Worm (Caenorhabditis elegans) whole organism, early embryonic: ENCODE results near the gene F46B6.2.

ENCODE experiments used
- B0310.2 ChIP-seq: sonication (generic microtip); optimal IDR thresholded peaks from 2 replicates; lab custom pipeline; 2016; ENCODE audit warnings: mild to moderate bottlenecking, missing genetic modification characterization, missing compliant biosample characterization
- F13C5.2 ChIP-seq: sonication (generic microtip); optimal IDR thresholded peaks from 2 replicates; lab custom pipeline; 2017; ENCODE audit warnings: mild to moderate bottlenecking, missing genetic modification characterization, inconsistent platforms, missing compliant biosample characterization
- aly-1 ChIP-seq: sonication (generic microtip); optimal IDR thresholded peaks from 2 replicates; lab custom pipeline; 2016; ENCODE audit warnings: missing genetic modification characterization, missing compliant biosample characterization
- ama-1 ChIP-seq: fragments of 150-350 bp; optimal IDR thresholded peaks from 2 replicates; lab custom pipeline; 2014
- ceh-13 ChIP-seq: fragments of 200-800 bp; sonication (Bioruptor generic); optimal IDR thresholded peaks from 2 replicates; lab custom pipeline; 2018; ENCODE audit warnings: mild to moderate bottlenecking, missing genetic modification characterization, missing compliant biosample characterization
- ceh-36 ChIP-seq: sonication (generic microtip); optimal IDR thresholded peaks from 2 replicates; lab custom pipeline; 2016; ENCODE audit warnings: missing genetic modification characterization, inconsistent platforms, missing compliant biosample characterization
- ets-7 ChIP-seq: sonication (generic microtip); optimal IDR thresholded peaks from 2 replicates; lab custom pipeline; 2016; ENCODE audit warnings: missing genotype, missing genetic modification characterization, missing compliant biosample characterization
- flt-1 ChIP-seq: fragments of 200-800 bp; sonication (Bioruptor generic); IDR thresholded peaks from 2 replicates; pipeline ENCODE4 v1.3.6; 2022; ENCODE audit warnings: missing genetic modification characterization, missing compliant biosample characterization
- hmbx-1 ChIP-seq: sonication (generic microtip); optimal IDR thresholded peaks from 2 replicates; lab custom pipeline; 2016; ENCODE audit warnings: mild to moderate bottlenecking, missing genetic modification characterization, missing compliant biosample characterization
- hmg-4 ChIP-seq: fragments of 200-800 bp; sonication (Bioruptor generic); optimal IDR thresholded peaks from 2 replicates; lab custom pipeline; 2018; ENCODE audit warnings: mild to moderate bottlenecking, missing genetic modification characterization, missing compliant biosample characterization
- hnd-1 ChIP-seq: sonication (generic microtip); optimal IDR thresholded peaks from 2 replicates; lab custom pipeline; 2016; ENCODE audit warnings: missing genetic modification characterization, missing compliant biosample characterization
- pes-1 ChIP-seq: fragments of 200-800 bp; sonication (Bioruptor generic); IDR thresholded peaks from 2 replicates; pipeline ENCODE4 v1.3.6; 2022; ENCODE audit warnings: missing genetic modification reagents, missing genetic modification characterization, missing compliant biosample characterization
- scrt-1 ChIP-seq: fragments of 200-800 bp; sonication (Bioruptor generic); IDR thresholded peaks from 2 replicates; pipeline ENCODE4 v1.3.6; 2022; ENCODE audit warnings: missing genetic modification characterization, missing compliant biosample characterization
- sea-1 ChIP-seq: fragments of 200-800 bp; sonication (Bioruptor generic); conservative IDR thresholded peaks from 2 replicates; pipeline ENCODE4 v1.3.6; 2022; ENCODE audit warnings: missing genetic modification characterization, missing compliant biosample characterization
- tbx-11 ChIP-seq: fragments of 200-800 bp; sonication (Bioruptor generic); IDR thresholded peaks from 2 replicates; pipeline ENCODE4 v1.3.6; 2022; ENCODE audit warnings: missing genetic modification characterization, missing compliant biosample characterization
- tbx-37 ChIP-seq: fragments of 200-800 bp; sonication (Bioruptor generic); conservative IDR thresholded peaks from 2 replicates; pipeline ENCODE4 v1.3.6; 2022; ENCODE audit warnings: missing genetic modification reagents, missing genetic modification characterization, missing compliant biosample characterization
- tra-4 ChIP-seq: sonication (generic microtip); optimal IDR thresholded peaks from 2 replicates; lab custom pipeline; 2017; ENCODE audit warnings: missing genetic modification characterization, missing compliant biosample characterization

The F46B6.2 gene

DNA sequence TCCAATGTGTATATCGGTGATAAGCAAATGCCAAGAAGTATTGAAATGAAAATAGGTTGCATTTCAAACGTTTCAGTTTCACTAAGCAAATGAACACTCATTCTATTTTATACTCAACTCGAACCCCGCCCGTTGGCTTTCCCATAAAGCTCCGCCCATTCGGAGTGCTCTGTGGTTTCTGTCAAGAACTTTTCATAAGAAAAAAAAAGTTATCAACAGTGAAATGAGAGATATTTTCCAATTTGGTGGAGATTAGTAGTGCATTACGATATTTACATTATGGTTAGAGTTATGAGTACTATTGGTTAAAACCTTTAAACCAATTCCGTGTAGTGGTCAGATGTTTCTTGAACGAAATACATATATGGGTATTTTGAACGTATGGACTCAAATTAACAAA lies 21.8 kb upstream of the F46B6.2 start, which contains the start of gene F58E6.4:
TSS of gene F58E6.4 (minus strand) at position 101 of the 400 bp plus-strand sequence.
- TF ChIP-seq hmbx-1 (tag; lab: Kevin White, UChicago) (no peak), aly-1 (no peak), tbx-11 (GFP tag; lab: Robert Waterston, UW) (no peak), hmg-4 (GFP tag; lab: Kevin White, UChicago) (no peak), hnd-1 (tag; lab: Kevin White, UChicago) (no peak), ceh-13 (GFP tag; lab: Kevin White, UChicago) (no peak), tra-4 (tag; lab: Kevin White, UChicago) (no peak), F13C5.2 (tag; lab: Kevin White, UChicago) (no peak), B0310.2 (no peak), ets-7 (no peak), ama-1 (lab: Kevin White, UChicago) (no peak)

DNA sequence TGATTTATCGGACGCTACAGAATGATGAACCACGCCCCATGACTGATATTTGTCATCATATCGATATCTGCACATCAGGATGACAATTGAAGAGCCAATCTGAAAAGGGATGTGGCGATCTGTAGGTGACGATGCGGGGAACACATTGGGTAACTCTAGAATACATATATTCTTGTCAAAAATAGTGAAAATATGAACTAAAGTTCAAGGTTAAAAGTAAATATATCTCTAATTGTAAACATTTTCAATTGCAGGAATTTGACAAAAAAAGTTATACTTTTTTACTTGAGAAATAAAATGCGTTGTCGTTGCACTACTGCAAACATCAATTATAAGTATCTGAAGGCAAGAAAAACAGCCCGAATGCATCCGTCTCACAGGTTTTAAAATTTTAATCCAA lies 19.2 kb upstream of the F46B6.2 start, which contains the start of gene F58E6.6:
TSS of gene F58E6.6 (minus strand) at position 101 of the 400 bp plus-strand sequence.
- TF ChIP-seq ceh-13 (GFP tag; lab: Kevin White, UChicago) (no peak), hmbx-1 (tag; lab: Kevin White, UChicago) (no peak), flt-1 (GFP tag; lab: Robert Waterston, UW) (no peak), scrt-1 (GFP tag; lab: Robert Waterston, UW) (no peak), B0310.2 (no peak), hnd-1 (tag; lab: Kevin White, UChicago) (no peak), sea-1 (GFP tag; lab: Robert Waterston, UW) (no peak), hmg-4 (GFP tag; lab: Kevin White, UChicago) (no peak), ceh-36 (no peak), aly-1 (no peak), tra-4 (tag; lab: Kevin White, UChicago) (no peak), ets-7 (no peak)

DNA sequence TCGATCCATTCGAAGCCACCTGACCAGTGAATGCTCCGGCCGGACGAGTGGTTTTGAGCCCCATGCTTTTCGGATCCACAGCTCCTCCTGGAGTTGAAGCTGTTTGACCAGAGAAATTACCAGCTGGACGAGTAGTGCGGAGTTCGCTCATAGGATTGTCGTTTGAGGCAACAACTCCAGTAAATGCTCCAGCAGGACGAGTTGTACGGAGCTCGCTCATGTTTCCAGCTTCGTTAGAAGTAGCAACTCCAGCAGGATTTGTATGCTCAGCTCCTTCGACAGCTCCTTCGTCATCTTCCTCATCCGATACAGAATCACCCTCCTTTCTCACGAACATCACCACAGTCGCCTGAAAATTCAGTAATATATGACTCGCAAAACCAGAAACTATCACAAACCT lies 18.5 kb upstream of the F46B6.2 start:
- no peak for TF ChIP-seq pes-1 (GFP tag; lab: Robert Waterston, UW)
- TF ChIP-seq sea-1 (GFP tag; lab: Robert Waterston, UW): no peak
- TF ChIP-seq hmg-4 (GFP tag; lab: Kevin White, UChicago): no peak
- TF ChIP-seq hmbx-1 (tag; lab: Kevin White, UChicago): no peak

DNA sequence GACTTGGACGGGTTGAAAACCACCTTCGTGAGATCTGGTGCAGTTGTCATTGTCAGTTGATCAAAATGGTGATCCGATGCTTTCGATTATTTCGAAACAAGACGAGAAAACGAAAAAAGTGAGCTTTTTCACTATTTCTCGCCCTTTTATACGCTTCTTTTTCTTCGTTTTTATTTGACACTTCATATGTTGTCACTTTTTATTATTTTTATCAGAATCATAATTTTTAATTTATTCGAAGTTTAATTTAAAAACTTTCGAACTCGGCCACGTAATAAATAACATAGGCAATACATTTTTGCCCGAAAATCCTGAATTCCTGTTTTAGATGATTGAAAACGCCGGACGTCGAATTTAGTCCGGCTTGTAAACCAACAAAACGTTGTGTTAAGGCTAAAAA lies 17.6 kb upstream of the F46B6.2 start, which contains the start of gene F58E6.5:
TSS of gene F58E6.5 (minus strand) at position 101 of the 400 bp plus-strand sequence.
- TF ChIP-seq ceh-36 (no peak), flt-1 (GFP tag; lab: Robert Waterston, UW) (no peak), tra-4 (tag; lab: Kevin White, UChicago) (no peak), aly-1 (no peak), pes-1 (GFP tag; lab: Robert Waterston, UW) (no peak), tbx-11 (GFP tag; lab: Robert Waterston, UW) (no peak), ama-1 (lab: Kevin White, UChicago) (no peak), ets-7 (no peak), F13C5.2 (tag; lab: Kevin White, UChicago) (no peak), tbx-37 (GFP tag; lab: Robert Waterston, UW) (no peak), ceh-13 (GFP tag; lab: Kevin White, UChicago) (no peak), hmbx-1 (tag; lab: Kevin White, UChicago) (no peak)

DNA sequence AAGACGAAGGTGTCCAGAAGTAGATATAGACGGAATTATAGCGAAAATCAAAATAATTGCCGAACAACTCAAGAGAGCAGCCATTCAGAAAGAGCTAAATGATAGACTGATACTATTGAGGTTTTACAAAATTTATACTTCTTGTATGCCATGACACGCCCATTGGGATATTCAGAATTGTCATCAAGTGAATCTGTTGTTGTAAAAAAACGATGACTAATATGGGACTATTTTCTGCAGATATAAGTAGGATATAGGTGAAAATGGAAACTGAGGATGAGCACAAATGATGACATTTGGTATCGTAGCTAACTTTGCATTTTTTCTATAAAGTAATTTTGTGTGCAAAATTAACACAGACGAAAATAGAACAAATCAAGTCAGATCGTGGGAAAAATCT lies 16.4 kb upstream of the F46B6.2 start, which contains the start of gene F58E6.8:
TSS of gene F58E6.8 (minus strand) at position 101 of the 400 bp plus-strand sequence.
- TF ChIP-seq F13C5.2 (tag; lab: Kevin White, UChicago) (no peak), hmg-4 (GFP tag; lab: Kevin White, UChicago) (no peak), ama-1 (lab: Kevin White, UChicago) (no peak)

DNA sequence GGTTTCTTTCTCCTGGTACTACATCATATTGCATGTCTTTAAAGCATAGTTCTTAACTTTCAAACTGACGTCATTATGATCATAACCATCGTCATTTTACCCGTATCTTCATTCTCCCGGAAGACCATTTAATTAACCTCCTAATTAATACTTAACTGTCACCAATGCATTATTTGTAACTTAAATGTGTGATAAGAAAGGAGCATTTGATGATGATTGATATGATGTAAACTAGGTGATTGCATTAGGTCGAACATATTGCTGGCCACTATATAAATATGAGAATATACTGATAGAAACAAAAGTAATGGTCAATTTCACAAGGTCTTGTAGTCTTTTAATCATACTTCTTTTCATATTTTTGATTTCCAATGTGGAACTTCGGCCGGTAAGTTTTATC lies 15.8 kb upstream of the F46B6.2 start, which contains the start of gene hrg-3:
TSS of gene hrg-3 (plus strand) at position 227 of the 400 bp plus-strand sequence.
- TF ChIP-seq hnd-1 (tag; lab: Kevin White, UChicago): no peak
- TF ChIP-seq scrt-1 (GFP tag; lab: Robert Waterston, UW): no peak
- no peak for TF ChIP-seq hmg-4 (GFP tag; lab: Kevin White, UChicago)
- no peak for TF ChIP-seq aly-1
- TF ChIP-seq F13C5.2 (tag; lab: Kevin White, UChicago): no peak
- TF ChIP-seq B0310.2: no peak
- no peak for TF ChIP-seq ceh-36
- no peak for TF ChIP-seq hmbx-1 (tag; lab: Kevin White, UChicago)
- TF ChIP-seq tbx-11 (GFP tag; lab: Robert Waterston, UW): no peak
- no peak for TF ChIP-seq tra-4 (tag; lab: Kevin White, UChicago)

DNA sequence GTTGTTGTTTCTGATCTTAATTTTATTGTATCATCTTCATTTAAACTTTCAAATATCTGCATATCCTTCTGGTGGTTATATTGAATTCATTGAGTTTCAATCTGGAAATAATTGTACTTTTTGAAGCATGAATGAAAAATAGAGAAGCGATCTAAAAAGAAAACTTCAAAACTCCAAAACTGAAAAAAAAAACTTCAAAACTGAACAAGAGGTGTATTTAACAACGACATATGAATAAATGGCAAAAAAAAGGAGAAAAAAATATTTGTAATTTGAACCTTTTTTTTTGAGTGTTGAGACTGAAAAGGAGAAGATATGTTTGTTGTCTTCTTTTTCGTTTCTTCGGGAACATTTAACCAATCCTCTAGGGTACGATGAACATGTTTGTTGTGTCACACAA lies 14.2 kb upstream of the F46B6.2 start, which contains the start of gene F58E6.11:
TSS of gene F58E6.11 (minus strand) at position 101 of the 400 bp plus-strand sequence.
- no peak for TF ChIP-seq scrt-1 (GFP tag; lab: Robert Waterston, UW)
- no peak for TF ChIP-seq tbx-37 (GFP tag; lab: Robert Waterston, UW)
- TF ChIP-seq ceh-36: no peak
- TF ChIP-seq sea-1 (GFP tag; lab: Robert Waterston, UW): no peak
- TF ChIP-seq hmg-4 (GFP tag; lab: Kevin White, UChicago): no peak
- no peak for TF ChIP-seq hmbx-1 (tag; lab: Kevin White, UChicago)
- TF ChIP-seq tbx-11 (GFP tag; lab: Robert Waterston, UW): no peak
- no peak for TF ChIP-seq flt-1 (GFP tag; lab: Robert Waterston, UW)
- no peak for TF ChIP-seq F13C5.2 (tag; lab: Kevin White, UChicago)
- TF ChIP-seq hnd-1 (tag; lab: Kevin White, UChicago): no peak
- TF ChIP-seq ama-1 (lab: Kevin White, UChicago): no peak
- TF ChIP-seq pes-1 (GFP tag; lab: Robert Waterston, UW): no peak
- TF ChIP-seq tra-4 (tag; lab: Kevin White, UChicago): no peak
- TF ChIP-seq ets-7: no peak
- TF ChIP-seq ceh-13 (GFP tag; lab: Kevin White, UChicago): no peak
- TF ChIP-seq B0310.2: no peak
- TF ChIP-seq aly-1: no peak
